Worm (Caenorhabditis elegans): Measurements from ENCODE around the gene F02H6.7.

F02H6.7 gene

ce11 chrIV:14203162-14203561 is 24.8 kb downstream of the F02H6.7 start, which contains the start of gene F02H6.3:
Gene F02H6.3, plus strand, starts transcription at chrIV:14203427.
- TF ChIP-seq fkh-8 (tag; optimal IDR thresholded peaks at IDR 0.05): no peak
- no peak for TF ChIP-seq dpl-1 (GFP tag; optimal IDR thresholded peaks at IDR 0.05)
- TF ChIP-seq hlh-17 (GFP tag; optimal IDR thresholded peaks at IDR 0.05; ENCODE audit: borderline replicate concordance): no peak
- TF ChIP-seq Y116A8C.19 (tag; optimal IDR thresholded peaks at IDR 0.05; ENCODE audit: borderline replicate concordance): no peak
- TF ChIP-seq snu-23 (GFP tag; optimal IDR thresholded peaks at IDR 0.05): no peak
- no peak for TF ChIP-seq snpc-4 (tag; optimal IDR thresholded peaks at IDR 0.05)
- TF ChIP-seq nhr-76 (tag; optimal IDR thresholded peaks at IDR 0.05): no peak
- TF ChIP-seq unc-30 (tag; optimal IDR thresholded peaks at IDR 0.05): no peak
- no peak for TF ChIP-seq ceh-82 (tag; optimal IDR thresholded peaks at IDR 0.05)
- no peak for TF ChIP-seq elt-2 (tag; optimal IDR thresholded peaks at IDR 0.05)
- TF ChIP-seq ceh-90 (tag; optimal IDR thresholded peaks at IDR 0.05): no peak
- TF ChIP-seq tlp-1 (tag; optimal IDR thresholded peaks at IDR 0.05): no peak
- no peak for TF ChIP-seq efl-1 (optimal IDR thresholded peaks at IDR 0.05)
- TF ChIP-seq efl-1 (GFP tag; optimal IDR thresholded peaks at IDR 0.05 in 1 of 2): no peak
- no peak for TF ChIP-seq ceh-63 (GFP tag; optimal IDR thresholded peaks at IDR 0.05)

- TF ChIP-seq lir-3 (tag; optimal IDR thresholded peaks at IDR 0.05; ENCODE audit: poor library complexity) (no peak), lin-13 (GFP tag; optimal IDR thresholded peaks at IDR 0.05) (no peak), fkh-8 (tag; optimal IDR thresholded peaks at IDR 0.05) (no peak), egl-13 (tag; optimal IDR thresholded peaks at IDR 0.05) (no peak), nhr-19 (GFP tag; conservative IDR thresholded peaks at IDR 0.05) (no peak), nhr-71 (tag; optimal IDR thresholded peaks at IDR 0.05) (no peak), unc-98 (GFP tag; IDR thresholded peaks at IDR 0.05) (no peak), pax-3 (tag; optimal IDR thresholded peaks at IDR 0.05) (no peak), nhr-76 (tag; optimal IDR thresholded peaks at IDR 0.05) (no peak)
Observed at ce11 chrIV:14196176-14196575, 31.8 kb downstream of the F02H6.7 start, which contains the start of gene F02H6.2. Gene F02H6.2, plus strand, starts transcription at chrIV:14196476.

- TF ChIP-seq egl-27 (tag; optimal IDR thresholded peaks at IDR 0.05): no peak
- TF ChIP-seq fos-1 (tag; optimal IDR thresholded peaks at IDR 0.05): no peak
- TF ChIP-seq ama-1 (optimal IDR thresholded peaks at IDR 0.05): no peak
- TF ChIP-seq ets-5 (GFP tag; IDR thresholded peaks at IDR 0.05): no peak
- no peak for TF ChIP-seq nhr-19 (GFP tag; conservative IDR thresholded peaks at IDR 0.05)
- TF ChIP-seq ceh-63 (GFP tag; optimal IDR thresholded peaks at IDR 0.05): no peak
- no peak for TF ChIP-seq unc-86 (tag; optimal IDR thresholded peaks at IDR 0.05)
- no peak for TF ChIP-seq nhr-237 (tag; optimal IDR thresholded peaks at IDR 0.05)
- TF ChIP-seq ceh-88 (GFP tag; IDR thresholded peaks at IDR 0.05): no peak
- TF ChIP-seq swsn-7 (tag; optimal IDR thresholded peaks at IDR 0.05): no peak
Observed at ce11 chrIV:14194317-14194716, 33.7 kb downstream of the F02H6.7 start.

- no peak for TF ChIP-seq blmp-1 (tag; optimal IDR thresholded peaks at IDR 0.05)
Observed at ce11 chrIV:14193196-14193595, 34.8 kb downstream of the F02H6.7 start, which contains the start of gene K01G12.3. Gene K01G12.3, plus strand, starts transcription at chrIV:14193496.

- no peak for TF ChIP-seq ces-1 (GFP tag; optimal IDR thresholded peaks at IDR 0.05)
- no peak for TF ChIP-seq lir-3 (tag; optimal IDR thresholded peaks at IDR 0.05; ENCODE audit: poor library complexity)
- no peak for TF ChIP-seq ama-1 (optimal IDR thresholded peaks at IDR 0.05)
- no peak for TF ChIP-seq dsc-1 (tag; optimal IDR thresholded peaks at IDR 0.05)
- TF ChIP-seq irx-1 (tag; optimal IDR thresholded peaks at IDR 0.05): no peak
- no peak for TF ChIP-seq ztf-4 (tag; optimal IDR thresholded peaks at IDR 0.05)
- no peak for TF ChIP-seq nhr-237 (tag; optimal IDR thresholded peaks at IDR 0.05)
- no peak for TF ChIP-seq nhr-28 (tag; optimal IDR thresholded peaks at IDR 0.05)
- TF ChIP-seq pag-3 (tag; optimal IDR thresholded peaks at IDR 0.05; ENCODE audit: borderline replicate concordance, insufficient read depth): no peak
- TF ChIP-seq hlh-17 (GFP tag; optimal IDR thresholded peaks at IDR 0.05; ENCODE audit: borderline replicate concordance): no peak
- no peak for TF ChIP-seq elt-3 (tag; optimal IDR thresholded peaks at IDR 0.05)
- TF ChIP-seq elt-2 (tag; optimal IDR thresholded peaks at IDR 0.05): no peak
- no peak for TF ChIP-seq C04F5.9 (tag; optimal IDR thresholded peaks at IDR 0.05)
- no peak for TF ChIP-seq efl-3 (GFP tag; optimal IDR thresholded peaks at IDR 0.05)
- TF ChIP-seq ceh-63 (GFP tag; optimal IDR thresholded peaks at IDR 0.05): no peak
- no peak for TF ChIP-seq lin-39 (tag; optimal IDR thresholded peaks at IDR 0.05)
- no peak for TF ChIP-seq unc-30 (tag; optimal IDR thresholded peaks at IDR 0.05)
Observed at ce11 chrIV:14191919-14192318, 36.0 kb downstream of the F02H6.7 start, which contains the start of gene K01G12.22. Gene K01G12.22, plus strand, starts transcription at chrIV:14192219.
